Fruit fly (Drosophila melanogaster) whole organism, embryonic: ENCODE data around the gene Tango1.

ENCODE experiments used
- CG10147 ChIP-seq: fragments of 200-800 bp; sonication (Bioruptor generic); optimal IDR thresholded peaks from 2 replicates; lab custom pipeline; 2019; ENCODE audit warnings: missing biosample characterization, mild to moderate bottlenecking, missing genetic modification characterization, moderate library complexity
- CG10543 ChIP-seq: fragments of 200-800 bp; sonication (Bioruptor generic); optimal IDR thresholded peaks from 3 replicates; lab custom pipeline; 2017; ENCODE audit warnings: missing biosample characterization, mild to moderate bottlenecking, missing genetic modification characterization, moderate library complexity
- CG11093 ChIP-seq: fragments of 200-800 bp; sonication (Bioruptor generic); IDR thresholded peaks from 3 replicates; pipeline ENCODE4 v1.3.6; 2022; ENCODE audit warnings: missing biosample characterization, missing genetic modification characterization
- CG15479 ChIP-seq: fragments of 200-800 bp; sonication (Bioruptor generic); optimal IDR thresholded peaks from 3 replicates; lab custom pipeline; 2019; ENCODE audit warnings: missing biosample characterization, mild to moderate bottlenecking, missing genetic modification characterization, moderate library complexity
- CG16779 ChIP-seq: fragments of 200-800 bp; sonication (Bioruptor generic); IDR thresholded peaks from 2 replicates; pipeline ENCODE4 v1.3.6; 2022; ENCODE audit warnings: missing biosample characterization, missing genetic modification characterization
- CG17568 ChIP-seq: fragments of 200-800 bp; sonication (Bioruptor generic); optimal IDR thresholded peaks from 2 replicates; lab custom pipeline; 2018; ENCODE audit warnings: missing biosample characterization, mild to moderate bottlenecking, missing genetic modification characterization, moderate library complexity
- CG18476 ChIP-seq: fragments of 200-800 bp; sonication (Bioruptor generic); optimal IDR thresholded peaks from 2 replicates; lab custom pipeline; 2016; ENCODE audit warnings: missing biosample characterization, mild to moderate bottlenecking, missing genetic modification characterization
- CG30431 ChIP-seq: fragments of 200-800 bp; sonication (Bioruptor generic); optimal IDR thresholded peaks from 2 replicates; lab custom pipeline; 2017; ENCODE audit warnings: missing biosample characterization, missing genetic modification characterization
- CG32532 ChIP-seq: fragments of 200-800 bp; sonication (Bioruptor generic); IDR thresholded peaks from 2 replicates; pipeline ENCODE4 v1.3.6; 2022; ENCODE audit warnings: missing biosample characterization, missing genetic modification characterization
- CG32772 ChIP-seq: fragments of 200-800 bp; sonication (Bioruptor generic); IDR thresholded peaks from 2 replicates; pipeline ENCODE4 v1.3.6; 2022; ENCODE audit warnings: missing biosample characterization, missing genetic modification characterization
- CG3847 ChIP-seq: fragments of 200-800 bp; sonication (Bioruptor generic); IDR thresholded peaks from 2 replicates; pipeline ENCODE4 v1.3.6; 2022; ENCODE audit warnings: missing biosample characterization, missing genetic modification characterization
- CG4730 ChIP-seq: fragments of 200-800 bp; sonication (Bioruptor generic); IDR thresholded peaks from 2 replicates; pipeline ENCODE4 v1.3.6; 2022; ENCODE audit warnings: missing biosample characterization, missing genetic modification characterization
- CG4854 ChIP-seq: fragments of 200-800 bp; sonication (Bioruptor generic); optimal IDR thresholded peaks from 2 replicates; lab custom pipeline; 2016; ENCODE audit warnings: missing biosample characterization, missing genetic modification characterization, inconsistent platforms
- CG5245 ChIP-seq: fragments of 200-800 bp; sonication (Bioruptor generic); optimal IDR thresholded peaks from 3 replicates; lab custom pipeline; 2016; ENCODE audit warnings: missing biosample characterization, missing genetic modification characterization
- CG6272 ChIP-seq: fragments of 200-800 bp; sonication (Bioruptor generic); IDR thresholded peaks from 2 replicates; pipeline ENCODE4 v1.3.6; 2022; ENCODE audit warnings: missing biosample characterization, missing genetic modification characterization
- CG7745 ChIP-seq: fragments of 200-800 bp; sonication (Bioruptor generic); optimal IDR thresholded peaks from 2 replicates; lab custom pipeline; 2018; ENCODE audit warnings: missing biosample characterization, mild to moderate bottlenecking, missing genetic modification characterization, moderate library complexity
- ERR ChIP-seq: fragments of 200-800 bp; sonication (Bioruptor generic); optimal IDR thresholded peaks from 2 replicates; lab custom pipeline; 2016; ENCODE audit warnings: missing biosample characterization, missing genetic modification characterization
- Elba2 ChIP-seq: fragments of 200-800 bp; sonication (Bioruptor generic); optimal IDR thresholded peaks from 3 replicates; lab custom pipeline; 2016; ENCODE audit warnings: missing biosample characterization, missing genetic modification characterization
- H15 ChIP-seq: fragments of 200-800 bp; sonication (Bioruptor generic); IDR thresholded peaks from 3 replicates; pipeline ENCODE4 v1.3.6; 2022; ENCODE audit warnings: missing biosample characterization, missing genetic modification characterization
- Hmr ChIP-seq: fragments of 200-800 bp; sonication (Bioruptor generic); optimal IDR thresholded peaks from 3 replicates; lab custom pipeline; 2017; ENCODE audit warnings: mild to moderate bottlenecking, missing biosample characterization, missing genetic modification reagents, missing genetic modification characterization
- Myb ChIP-seq: fragments of 200-800 bp; sonication (Bioruptor generic); optimal IDR thresholded peaks from 2 replicates; lab custom pipeline; 2016; ENCODE audit warnings: missing biosample characterization, missing genetic modification characterization
- Nf-YC ChIP-seq: fragments of 200-800 bp; optimal IDR thresholded peaks from 3 replicates; lab custom pipeline; 2019; ENCODE audit warnings: missing biosample characterization, mild to moderate bottlenecking, missing genetic modification characterization, moderate library complexity
- NfI ChIP-seq: fragments of 200-800 bp; sonication (Bioruptor generic); optimal IDR thresholded peaks from 3 replicates; lab custom pipeline; 2018; ENCODE audit warnings: missing biosample characterization, mild to moderate bottlenecking, missing genetic modification characterization, moderate library complexity
- Trl ChIP-seq, 3 experiments: fragments of >200 bp in 2 of 3; fragments of 200-800 bp in 1 of 3; sonication (Bioruptor generic) in 1 of 3; optimal IDR thresholded peaks; 2 replicates in 1 of 3; 3 replicates in 2 of 3; lab custom pipeline; 2016 to 2017; ENCODE audit warnings: missing biosample characterization in 1 of 3, missing genetic modification characterization in 1 of 3
- YL-1 ChIP-seq: fragments of 200-800 bp; sonication (Bioruptor generic); optimal IDR thresholded peaks from 3 replicates; lab custom pipeline; 2017; ENCODE audit warnings: missing biosample characterization, mild to moderate bottlenecking, missing genetic modification characterization
- bigmax ChIP-seq: fragments of 200-800 bp; sonication (Bioruptor generic); optimal IDR thresholded peaks from 2 replicates; lab custom pipeline; 2018; ENCODE audit warnings: missing biosample characterization, mild to moderate bottlenecking, missing genetic modification characterization
- cato ChIP-seq: fragments of 200-800 bp; sonication (Bioruptor generic); optimal IDR thresholded peaks from 2 replicates; lab custom pipeline; 2016; ENCODE audit warnings: missing biosample characterization, missing genetic modification characterization, borderline replicate concordance
- chn ChIP-seq: fragments of 200-800 bp; sonication (Bioruptor generic); optimal IDR thresholded peaks from 2 replicates; lab custom pipeline; 2016; ENCODE audit warnings: missing biosample characterization, missing genetic modification characterization
- corto ChIP-seq: fragments of 200-800 bp; sonication (Bioruptor generic); optimal IDR thresholded peaks from 2 replicates; lab custom pipeline; 2016; ENCODE audit warnings: missing biosample characterization, mild to moderate bottlenecking, missing genetic modification characterization, moderate library complexity
- dimm ChIP-seq: fragments of 200-800 bp; sonication (Bioruptor generic); IDR thresholded peaks from 2 replicates; pipeline ENCODE4 v1.3.6; 2022; ENCODE audit warnings: missing biosample characterization, missing genetic modification characterization
- dm ChIP-seq: fragments of 200-800 bp; sonication (Bioruptor generic); optimal IDR thresholded peaks from 3 replicates; lab custom pipeline; 2016; ENCODE audit warnings: missing biosample characterization, missing genetic modification characterization
- eve ChIP-seq, 2 experiments: fragments of >200 bp; optimal IDR thresholded peaks; 2 replicates each; lab custom pipeline; 2017; ENCODE audit warnings: missing biosample characterization in 2 of 2, missing genetic modification characterization in 2 of 2
- fd64A ChIP-seq: fragments of 200-800 bp; sonication (Bioruptor generic); optimal IDR thresholded peaks from 3 replicates; lab custom pipeline; 2018; ENCODE audit warnings: missing biosample characterization, mild to moderate bottlenecking, missing genetic modification characterization
- fru ChIP-seq: fragments of >200 bp; optimal IDR thresholded peaks from 2 replicates; lab custom pipeline; 2017
- gem ChIP-seq: fragments of 200-800 bp; sonication (Bioruptor generic); optimal IDR thresholded peaks from 2 replicates; lab custom pipeline; 2019; ENCODE audit warnings: missing biosample characterization, mild to moderate bottlenecking, missing genetic modification characterization, moderate library complexity
- grn ChIP-seq: fragments of 200-800 bp; sonication (Bioruptor generic); optimal IDR thresholded peaks from 3 replicates; lab custom pipeline; 2017; ENCODE audit warnings: missing biosample characterization, missing genetic modification characterization
- gt ChIP-seq: fragments of 200-800 bp; sonication (Bioruptor generic); IDR thresholded peaks from 2 replicates; pipeline ENCODE4 v1.3.6; 2022; ENCODE audit warnings: missing biosample characterization, missing genetic modification characterization
- kay ChIP-seq: fragments of 200-800 bp; sonication (Bioruptor generic); optimal IDR thresholded peaks from 2 replicates; lab custom pipeline; 2016; ENCODE audit warnings: missing biosample characterization, missing genetic modification characterization
- ken ChIP-seq: fragments of 200-800 bp; sonication (Bioruptor generic); IDR thresholded peaks from 3 replicates; pipeline ENCODE4 v1.3.6; 2022; ENCODE audit warnings: missing biosample characterization, missing genetic modification characterization
- lmd ChIP-seq: fragments of 200-800 bp; sonication (Bioruptor generic); IDR thresholded peaks from 2 replicates; pipeline ENCODE4 v1.3.6; 2022; ENCODE audit warnings: missing biosample characterization, missing genetic modification characterization
- peb ChIP-seq: fragments of 200-800 bp; sonication (Bioruptor generic); IDR thresholded peaks from 2 replicates; pipeline ENCODE4 v1.3.6; 2022; ENCODE audit warnings: missing biosample characterization, missing genetic modification characterization
- pita ChIP-seq: fragments of 200-800 bp; sonication (Bioruptor generic); optimal IDR thresholded peaks from 2 replicates; lab custom pipeline; 2017; ENCODE audit warnings: missing biosample characterization, mild to moderate bottlenecking, missing genetic modification characterization
- pnt ChIP-seq: fragments of 200-800 bp; sonication (Bioruptor generic); optimal IDR thresholded peaks from 3 replicates; lab custom pipeline; 2016; ENCODE audit warnings: missing biosample characterization, missing genetic modification characterization
- schlank ChIP-seq: fragments of 200-800 bp; sonication (Bioruptor generic); optimal IDR thresholded peaks from 2 replicates; lab custom pipeline; 2018; ENCODE audit warnings: missing biosample characterization, mild to moderate bottlenecking, missing genetic modification characterization
- sens ChIP-seq: fragments of 200-800 bp; sonication (Bioruptor generic); peaks from one replicate; lab custom pipeline; 2016; ENCODE audit warnings: missing biosample characterization, missing genetic modification characterization
- slp2 ChIP-seq: fragments of 200-800 bp; sonication (Bioruptor generic); optimal IDR thresholded peaks from 2 replicates; lab custom pipeline; 2016; ENCODE audit warnings: missing biosample characterization, missing genetic modification characterization
- stwl ChIP-seq: fragments of 200-800 bp; sonication (Bioruptor generic); optimal IDR thresholded peaks from 3 replicates; lab custom pipeline; 2018; ENCODE audit warnings: missing biosample characterization, mild to moderate bottlenecking, missing genetic modification characterization, moderate library complexity
- tll ChIP-seq, 2 experiments: fragments of 200-800 bp in 1 of 2; fragments of >200 bp in 1 of 2; sonication (Bioruptor generic) in 1 of 2; optimal IDR thresholded peaks; 2 replicates each; lab custom pipeline; 2017 to 2019; ENCODE audit warnings: missing biosample characterization in 2 of 2, missing genetic modification characterization in 2 of 2, mild to moderate bottlenecking in 1 of 2, moderate library complexity in 1 of 2
- tup ChIP-seq: fragments of 200-800 bp; sonication (Bioruptor generic); optimal IDR thresholded peaks from 2 replicates; lab custom pipeline; 2016; ENCODE audit warnings: missing biosample characterization, mild to moderate bottlenecking, missing genetic modification characterization, moderate library complexity
- twi ChIP-seq: fragments of 200-800 bp; optimal IDR thresholded peaks from 2 replicates; lab custom pipeline; 2019; ENCODE audit warnings: missing biosample characterization, mild to moderate bottlenecking, missing genetic modification characterization, moderate library complexity
- zfh1 ChIP-seq: fragments of 200-800 bp; sonication (Bioruptor generic); IDR thresholded peaks from 3 replicates; pipeline ENCODE4 v1.3.6; 2022; ENCODE audit warnings: missing biosample characterization, missing genetic modification characterization

The Tango1 gene

dm6 chr2L:6601018-6601505, 48.1 kb upstream of the Tango1 start, which contains the start of gene Dpp10 (continued):
- TF ChIP-seq slp2 (GFP tag; lab: Kevin White, UChicago) (peak; percentile 63), cato (GFP tag; lab: Kevin White, UChicago) (peak; percentile 55), twi (tag; lab: Kevin White, UChicago) (peak; percentile 44), CG6272 (GFP tag; lab: Robert Waterston, UW) (peak; percentile 92), tll (GFP tag; optimal IDR thresholded peaks at IDR 0.05; lab: Kevin White, UChicago) (no peak), tup (GFP tag; lab: Kevin White, UChicago) (peak; percentile 84), schlank (tag; lab: Kevin White, UChicago) (peak; percentile 85), Hmr (peak; percentile 97), peb (GFP tag; lab: Robert Waterston, UW) (peak; percentile 90), dm (GFP tag; lab: Kevin White, UChicago) (peak; percentile 43), H15 (GFP tag; lab: Robert Waterston, UW) (peak; percentile 86), chn (peak; percentile 88), corto (GFP tag; lab: Kevin White, UChicago) (no peak), CG4854 (GFP tag; lab: Kevin White, UChicago) (peak; percentile 87), CG32772 (GFP tag; lab: Robert Waterston, UW) (peak; percentile 93), CG4730 (peak; percentile 95), sens (GFP tag; lab: Kevin White, UChicago) (peak; percentile 92), CG5245 (GFP tag; lab: Kevin White, UChicago) (peak; percentile 61), ERR (GFP tag; lab: Kevin White, UChicago) (peak; percentile 80), lmd (GFP tag; lab: Robert Waterston, UW) (peak; percentile 95), grn (GFP tag; lab: Kevin White, UChicago) (peak; percentile 15), CG32532 (GFP tag; lab: Robert Waterston, UW) (peak; percentile 97), CG10543 (GFP tag; lab: Kevin White, UChicago) (peak; percentile 94), stwl (no peak), CG17568 (GFP tag; lab: Kevin White, UChicago) (peak; percentile 83), fd64A (peak; percentile 36), CG18476 (GFP tag; lab: Kevin White, UChicago) (peak; percentile 84), Elba2 (no peak), pnt (peak; percentile 62), gt (peak; percentile 68), Nf-YC (tag; lab: Kevin White, UChicago) (peak; percentile 82), pita (GFP tag; lab: Kevin White, UChicago) (no peak), gem (tag; lab: Kevin White, UChicago) (peak; percentile 95), Myb (GFP tag; lab: Kevin White, UChicago) (peak; percentile 76), CG3847 (GFP tag; lab: Robert Waterston, UW) (peak; percentile 98), YL-1 (GFP tag; lab: Kevin White, UChicago) (peak; percentile 55), kay (GFP tag; lab: Kevin White, UChicago) (peak; percentile 72), CG7745 (tag; lab: Kevin White, UChicago) (no peak), CG10147 (GFP tag; lab: Kevin White, UChicago) (peak; percentile 85), fru (lab: Kevin White, UChicago) (no peak), CG15479 (GFP tag; lab: Kevin White, UChicago) (no peak), NfI (GFP tag; lab: Kevin White, UChicago) (peak; percentile 92), eve (GFP tag; optimal IDR thresholded peaks at IDR 0.05; lab: Kevin White, UChicago) (peak in 1 of 2 experiments; percentile 86), zfh1 (GFP tag; lab: Robert Waterston, UW) (peak; percentile 85), Trl (optimal IDR thresholded peaks at IDR 0.05; lab: Kevin White, UChicago) (peak; percentile 44 to 76), Trl (GFP tag; optimal IDR thresholded peaks at IDR 0.05; lab: Kevin White, UChicago) (peak; percentile 69), CG16779 (GFP tag; lab: Robert Waterston, UW) (peak; percentile 72), CG30431 (GFP tag; lab: Kevin White, UChicago) (peak; percentile 26), dimm (GFP tag; lab: Robert Waterston, UW) (peak; percentile 84), ken (GFP tag; lab: Robert Waterston, UW) (peak; percentile 93), CG11093 (GFP tag; lab: Robert Waterston, UW) (peak; percentile 91), bigmax (GFP tag; lab: Kevin White, UChicago) (peak; percentile 1)
